Fruit fly (Drosophila melanogaster) whole organism, embryonic: ENCODE measurements around the gene Coq2.

ENCODE experiments used
- Atf3 ChIP-seq: fragments of 200-800 bp; sonication (Bioruptor generic); optimal IDR thresholded peaks from 3 replicates; lab custom pipeline; 2016; ENCODE audit warnings: missing biosample characterization, missing genetic modification characterization
- CG10267 ChIP-seq: fragments of 200-800 bp; sonication (Bioruptor generic); optimal IDR thresholded peaks from 2 replicates; lab custom pipeline; 2018; ENCODE audit warnings: missing biosample characterization, mild to moderate bottlenecking, missing genetic modification characterization, moderate library complexity
- CG10366 ChIP-seq: fragments of 200-800 bp; sonication (Bioruptor generic); IDR thresholded peaks from 2 replicates; pipeline ENCODE4 v1.3.6; 2022; ENCODE audit warnings: missing biosample characterization, missing genetic modification characterization
- CG10959 ChIP-seq: fragments of 200-800 bp; sonication (Bioruptor generic); IDR thresholded peaks from 2 replicates; pipeline ENCODE4 v1.3.6; 2022; ENCODE audit warnings: missing biosample characterization, missing genetic modification characterization
- CG12236 ChIP-seq: fragments of 200-800 bp; sonication (Bioruptor generic); optimal IDR thresholded peaks from 2 replicates; lab custom pipeline; 2016; ENCODE audit warnings: missing biosample characterization, missing genetic modification characterization
- CG1647 ChIP-seq: fragments of 200-800 bp; sonication (Bioruptor generic); optimal IDR thresholded peaks from 3 replicates; lab custom pipeline; 2016; ENCODE audit warnings: missing biosample characterization, missing genetic modification characterization
- CG17186 ChIP-seq: fragments of 200-800 bp; sonication (Bioruptor generic); optimal IDR thresholded peaks from 3 replicates; lab custom pipeline; 2017; ENCODE audit warnings: missing biosample characterization, missing genetic modification reagents, missing genetic modification characterization
- CG18599 ChIP-seq: fragments of 200-800 bp; sonication (Bioruptor generic); optimal IDR thresholded peaks from 3 replicates; lab custom pipeline; 2017; ENCODE audit warnings: missing biosample characterization, missing genetic modification characterization, mild to moderate bottlenecking, moderate library complexity, missing genetic modification reagents
- CG2120 ChIP-seq: fragments of 200-800 bp; sonication (Bioruptor generic); optimal IDR thresholded peaks from 3 replicates; lab custom pipeline; 2016; ENCODE audit warnings: missing biosample characterization, missing genetic modification characterization
- CG2202 ChIP-seq: fragments of 200-800 bp; sonication (Bioruptor generic); optimal IDR thresholded peaks from 2 replicates; lab custom pipeline; 2018; ENCODE audit warnings: missing biosample characterization, mild to moderate bottlenecking, missing genetic modification characterization
- CG2712 ChIP-seq: fragments of 200-800 bp; optimal IDR thresholded peaks from 3 replicates; lab custom pipeline; 2019; ENCODE audit warnings: missing biosample characterization, mild to moderate bottlenecking, missing genetic modification characterization, moderate library complexity
- CG30020 ChIP-seq: fragments of 200-800 bp; optimal IDR thresholded peaks from 2 replicates; lab custom pipeline; 2019; ENCODE audit warnings: missing biosample characterization, mild to moderate bottlenecking, missing genetic modification characterization, moderate library complexity
- CG33213 ChIP-seq: fragments of 200-800 bp; sonication (Bioruptor generic); optimal IDR thresholded peaks from 3 replicates; lab custom pipeline; 2016; ENCODE audit warnings: missing biosample characterization, missing genetic modification characterization
- CG33557 ChIP-seq: fragments of 200-800 bp; sonication (Bioruptor generic); optimal IDR thresholded peaks from 2 replicates; lab custom pipeline; 2019; ENCODE audit warnings: missing biosample characterization, mild to moderate bottlenecking, missing genetic modification characterization, moderate library complexity
- CG4617 ChIP-seq: fragments of 200-800 bp; sonication (Bioruptor generic); optimal IDR thresholded peaks from 3 replicates; lab custom pipeline; 2016; ENCODE audit warnings: missing biosample characterization, missing genetic modification characterization, borderline replicate concordance
- CG6175 ChIP-seq: fragments of 200-800 bp; sonication (Bioruptor generic); IDR thresholded peaks from 3 replicates; pipeline ENCODE4 v1.3.6; 2022; ENCODE audit warnings: missing biosample characterization, missing genetic modification characterization
- CG6689 ChIP-seq: fragments of 200-800 bp; sonication (Bioruptor generic); IDR thresholded peaks from 2 replicates; pipeline ENCODE4 v1.3.6; 2022; ENCODE audit warnings: missing biosample characterization, missing genetic modification characterization
- CG6791 ChIP-seq: fragments of 200-800 bp; sonication (Bioruptor generic); IDR thresholded peaks from 3 replicates; pipeline ENCODE4 v1.3.6; 2022; ENCODE audit warnings: missing biosample characterization, missing genetic modification characterization; ENCODE audit not compliant: partially characterized antibody
- CG8290 ChIP-seq, 3 experiments: fragments of 200-800 bp; sonication (Bioruptor generic); optimal IDR thresholded peaks; 2 replicates each; lab custom pipeline; 2016 to 2019; ENCODE audit warnings: missing biosample characterization in 3 of 3, missing genetic modification characterization in 3 of 3, mild to moderate bottlenecking in 2 of 3, moderate library complexity in 1 of 3
- CG9876 ChIP-seq: fragments of 200-800 bp; sonication (Bioruptor generic); optimal IDR thresholded peaks from 2 replicates; lab custom pipeline; 2016; ENCODE audit warnings: missing biosample characterization, missing genetic modification characterization
- CHES-1-like ChIP-seq: fragments of 200-800 bp; sonication (Bioruptor generic); optimal IDR thresholded peaks from 2 replicates; lab custom pipeline; 2016; ENCODE audit warnings: missing biosample characterization, missing genetic modification characterization
- Chrac-16 ChIP-seq: fragments of 200-800 bp; sonication (Bioruptor generic); optimal IDR thresholded peaks from 3 replicates; lab custom pipeline; 2016; ENCODE audit warnings: missing biosample characterization, missing genetic modification characterization
- Dll ChIP-seq: fragments of 200-800 bp; sonication (Bioruptor generic); IDR thresholded peaks from 4 replicates; pipeline ENCODE4 v1.3.6; 2022; ENCODE audit warnings: missing biosample characterization, missing genetic modification characterization; ENCODE audit not compliant: partially characterized antibody
- Dp ChIP-seq: fragments of 200-800 bp; sonication (Bioruptor generic); optimal IDR thresholded peaks from 2 replicates; lab custom pipeline; 2018; ENCODE audit warnings: missing biosample characterization, mild to moderate bottlenecking, missing genetic modification characterization, moderate library complexity
- Elba2 ChIP-seq: fragments of 200-800 bp; sonication (Bioruptor generic); optimal IDR thresholded peaks from 3 replicates; lab custom pipeline; 2016; ENCODE audit warnings: missing biosample characterization, missing genetic modification characterization
- Fer1 ChIP-seq: fragments of 200-800 bp; sonication (Bioruptor generic); optimal IDR thresholded peaks from 2 replicates; lab custom pipeline; 2017; ENCODE audit warnings: missing biosample characterization, mild to moderate bottlenecking, missing genetic modification characterization
- H2.0 ChIP-seq: fragments of 200-800 bp; sonication (Bioruptor generic); IDR thresholded peaks from 2 replicates; pipeline ENCODE4 v1.3.6; 2022; ENCODE audit warnings: missing biosample characterization, missing genetic modification characterization
- Lim3 ChIP-seq: fragments of 200-800 bp; sonication (Bioruptor generic); IDR thresholded peaks from 2 replicates; pipeline ENCODE4 v1.3.6; 2022; ENCODE audit warnings: missing biosample characterization, missing genetic modification characterization
- MESR4 ChIP-seq: fragments of 200-800 bp; sonication (Bioruptor generic); optimal IDR thresholded peaks from 2 replicates; lab custom pipeline; 2018; ENCODE audit warnings: missing biosample characterization, mild to moderate bottlenecking, missing genetic modification characterization, moderate library complexity
- Sox100B ChIP-seq: fragments of 200-800 bp; sonication (Bioruptor generic); optimal IDR thresholded peaks from 3 replicates; lab custom pipeline; 2018; ENCODE audit warnings: missing biosample characterization, mild to moderate bottlenecking, missing genetic modification characterization
- Sox102F ChIP-seq: fragments of 200-800 bp; sonication (Bioruptor generic); optimal IDR thresholded peaks from 2 replicates; lab custom pipeline; 2018; ENCODE audit warnings: missing biosample characterization, mild to moderate bottlenecking, missing genetic modification characterization, moderate library complexity
- ac ChIP-seq: fragments of 200-800 bp; sonication (Bioruptor generic); optimal IDR thresholded peaks from 3 replicates; lab custom pipeline; 2017; ENCODE audit warnings: missing biosample characterization, mild to moderate bottlenecking, missing genetic modification characterization
- ato ChIP-seq: fragments of 200-800 bp; sonication (Bioruptor generic); IDR thresholded peaks from 2 replicates; pipeline ENCODE4 v1.3.6; 2022; ENCODE audit warnings: missing biosample characterization, missing genetic modification characterization; ENCODE audit not compliant: partially characterized antibody
- gsb-n ChIP-seq: fragments of 200-800 bp; sonication (Bioruptor generic); optimal IDR thresholded peaks from 3 replicates; lab custom pipeline; 2018; ENCODE audit warnings: missing biosample characterization, mild to moderate bottlenecking, missing genetic modification characterization
- kay ChIP-seq: fragments of 200-800 bp; sonication (Bioruptor generic); optimal IDR thresholded peaks from 2 replicates; lab custom pipeline; 2016; ENCODE audit warnings: missing biosample characterization, missing genetic modification characterization
- lbe ChIP-seq: fragments of 200-800 bp; sonication (Bioruptor generic); optimal IDR thresholded peaks from 2 replicates; lab custom pipeline; 2016; ENCODE audit warnings: missing biosample characterization, mild to moderate bottlenecking, missing genetic modification characterization
- mirr ChIP-seq: fragments of 200-800 bp; sonication (Bioruptor generic); optimal IDR thresholded peaks from 3 replicates; lab custom pipeline; 2018; ENCODE audit warnings: missing biosample characterization, mild to moderate bottlenecking, missing genetic modification characterization
- oc ChIP-seq: fragments of 200-800 bp; sonication (Bioruptor generic); optimal IDR thresholded peaks from 2 replicates; lab custom pipeline; 2018; ENCODE audit warnings: missing biosample characterization, mild to moderate bottlenecking, missing genetic modification characterization, moderate library complexity
- otp ChIP-seq: fragments of 200-800 bp; sonication (Bioruptor generic); IDR thresholded peaks from 3 replicates; pipeline ENCODE4, ENCODE4 v1.3.6; 2022; ENCODE audit warnings: missing biosample characterization, missing genetic modification characterization
- pfk ChIP-seq: fragments of 200-800 bp; sonication (Bioruptor generic); optimal IDR thresholded peaks from 2 replicates; lab custom pipeline; 2018; ENCODE audit warnings: missing biosample characterization, mild to moderate bottlenecking, missing genetic modification characterization, moderate library complexity
- pho ChIP-seq: fragments of 200-800 bp; sonication (Bioruptor generic); optimal IDR thresholded peaks from 2 replicates; lab custom pipeline; 2016; ENCODE audit warnings: missing biosample characterization, missing genetic modification characterization
- sens ChIP-seq: fragments of 200-800 bp; sonication (Bioruptor generic); peaks from one replicate; lab custom pipeline; 2016; ENCODE audit warnings: missing biosample characterization, missing genetic modification characterization
- sob ChIP-seq: fragments of 200-800 bp; sonication (Bioruptor generic); IDR thresholded peaks from 2 replicates; pipeline ENCODE4 v1.3.6; 2022; ENCODE audit warnings: missing biosample characterization, missing genetic modification characterization
- twi ChIP-seq: fragments of 200-800 bp; optimal IDR thresholded peaks from 2 replicates; lab custom pipeline; 2019; ENCODE audit warnings: missing biosample characterization, mild to moderate bottlenecking, missing genetic modification characterization, moderate library complexity
- vnd ChIP-seq: fragments of 200-800 bp; sonication (Bioruptor generic); IDR thresholded peaks from 3 replicates; pipeline ENCODE4 v1.3.6; 2022; ENCODE audit warnings: missing biosample characterization, missing genetic modification characterization; ENCODE audit not compliant: partially characterized antibody
- vvl ChIP-seq: fragments of 200-800 bp; sonication (Bioruptor generic); IDR thresholded peaks from 2 replicates; pipeline ENCODE4 v1.3.6; 2022; ENCODE audit warnings: missing biosample characterization, missing genetic modification characterization
- wor ChIP-seq: fragments of 200-800 bp; sonication (Bioruptor generic); IDR thresholded peaks from 2 replicates; pipeline ENCODE4 v1.3.6; 2022; ENCODE audit warnings: missing biosample characterization, missing genetic modification characterization
- z ChIP-seq: fragments of 200-800 bp; sonication (Bioruptor generic); IDR thresholded peaks from 3 replicates; pipeline ENCODE4 v1.3.6; 2022; ENCODE audit warnings: missing biosample characterization, missing genetic modification characterization
- zen ChIP-seq: fragments of 200-800 bp; sonication (Bioruptor generic); optimal IDR thresholded peaks from 3 replicates; lab custom pipeline; 2018; ENCODE audit warnings: missing biosample characterization, mild to moderate bottlenecking, missing genetic modification characterization, moderate library complexity
- zfh1 ChIP-seq: fragments of 200-800 bp; sonication (Bioruptor generic); IDR thresholded peaks from 3 replicates; pipeline ENCODE4 v1.3.6; 2022; ENCODE audit warnings: missing biosample characterization, missing genetic modification characterization

Gene Coq2

dm6 chr3R:8356626-8357290 is 40.4 kb upstream of the Coq2 start, which contains the start of gene stck (continued):
- no peak for TF ChIP-seq Sox102F (GFP tag; lab: Kevin White, UChicago)
- TF ChIP-seq z (GFP tag; lab: Robert Waterston, UW) = no peak
- no peak for TF ChIP-seq CG9876 (GFP tag; lab: Kevin White, UChicago)
- TF ChIP-seq Dll (GFP tag; lab: Robert Waterston, UW) = peak; percentile 50; the same call in 2 of the 4 replicates
- TF ChIP-seq Chrac-16 (GFP tag; lab: Kevin White, UChicago) = no peak
- TF ChIP-seq CG33557 (GFP tag; lab: Kevin White, UChicago) = no peak
- no peak for TF ChIP-seq CG2202 (tag; lab: Kevin White, UChicago)
- TF ChIP-seq CG4617 (GFP tag; lab: Kevin White, UChicago) = peak; percentile 91
- no peak for TF ChIP-seq vvl (GFP tag; lab: Robert Waterston, UW)
- no peak for TF ChIP-seq Elba2
- TF ChIP-seq ac (GFP tag; lab: Kevin White, UChicago) = no peak
- peak; percentile 62; the same call in 2 of the 3 replicates for TF ChIP-seq vnd
- no peak for TF ChIP-seq H2.0 (GFP tag; lab: Robert Waterston, UW)
- TF ChIP-seq pho (GFP tag; lab: Kevin White, UChicago) = peak; percentile 7
- no peak for TF ChIP-seq wor
- no peak for TF ChIP-seq CHES-1-like (GFP tag; lab: Kevin White, UChicago)
- no peak for TF ChIP-seq CG33213
- peak; percentile 53 for TF ChIP-seq MESR4 (GFP tag; lab: Kevin White, UChicago)
- TF ChIP-seq pfk (GFP tag; lab: Kevin White, UChicago) = no peak
- TF ChIP-seq CG6175 = no peak
- TF ChIP-seq CG12236 = no peak
- TF ChIP-seq CG10959 (GFP tag; lab: Robert Waterston, UW) = no peak
- TF ChIP-seq CG2120 (GFP tag; lab: Kevin White, UChicago) = peak; percentile 30
- TF ChIP-seq ato = peak; percentile 69
- TF ChIP-seq oc (tag; lab: Kevin White, UChicago) = no peak
- TF ChIP-seq kay = no peak
- TF ChIP-seq zen (tag; lab: Kevin White, UChicago) = peak; percentile 14
- peak; percentile 94 for TF ChIP-seq Dp (GFP tag; lab: Kevin White, UChicago)
- TF ChIP-seq Sox100B (GFP tag; lab: Kevin White, UChicago) = no peak
- no peak for TF ChIP-seq lbe (GFP tag; lab: Kevin White, UChicago)
- TF ChIP-seq CG6791 (GFP tag; lab: Robert Waterston, UW) = peak; percentile 61; the same call in 2 of the 3 replicates
- no peak for TF ChIP-seq CG6689 (GFP tag; lab: Robert Waterston, UW)
- peak; percentile 40; the same call in 1 of the 2 replicates for TF ChIP-seq sob (GFP tag; lab: Robert Waterston, UW)
- peak; percentile 14 for TF ChIP-seq CG10267 (tag; lab: Kevin White, UChicago)
- TF ChIP-seq Fer1 (GFP tag; lab: Kevin White, UChicago) = no peak
- no peak for TF ChIP-seq Lim3 (GFP tag; lab: Robert Waterston, UW)
- peak; percentile 84 for TF ChIP-seq CG17186 (GFP tag; lab: Kevin White, UChicago)
- no peak for TF ChIP-seq CG18599 (GFP tag; lab: Kevin White, UChicago)
- no peak for TF ChIP-seq CG1647 (GFP tag; lab: Kevin White, UChicago)
- no peak for TF ChIP-seq twi
- no peak for TF ChIP-seq CG8290 (GFP tag; optimal IDR thresholded peaks at IDR 0.05; lab: Kevin White, UChicago)
- TF ChIP-seq CG8290 (tag; optimal IDR thresholded peaks at IDR 0.05; lab: Kevin White, UChicago) = peak in 1 of 2 experiments; percentile 27
- no peak for TF ChIP-seq CG10366 (GFP tag; lab: Robert Waterston, UW)
- peak; percentile 43 for TF ChIP-seq CG30020 (tag; lab: Kevin White, UChicago)
- TF ChIP-seq gsb-n (tag; lab: Kevin White, UChicago) = no peak
- TF ChIP-seq otp (GFP tag; lab: Robert Waterston, UW) = no peak
- TF ChIP-seq CG2712 (tag; lab: Kevin White, UChicago) = peak; percentile 7
- TF ChIP-seq zfh1 = no peak
- peak; percentile 97 for TF ChIP-seq mirr
- no peak for TF ChIP-seq Atf3
- peak; percentile 58 for TF ChIP-seq sens
